Worm (Caenorhabditis elegans) whole organism, early embryonic: ENCODE measurements around the gene znf-593.

Source experiments
- B0310.2 ChIP-seq: sonication (generic microtip); optimal IDR thresholded peaks from 2 replicates; lab custom pipeline; 2016; ENCODE audit warnings: mild to moderate bottlenecking, missing genetic modification characterization, missing compliant biosample characterization
- F13C5.2 ChIP-seq: sonication (generic microtip); optimal IDR thresholded peaks from 2 replicates; lab custom pipeline; 2017; ENCODE audit warnings: mild to moderate bottlenecking, missing genetic modification characterization, inconsistent platforms, missing compliant biosample characterization
- aly-1 ChIP-seq: sonication (generic microtip); optimal IDR thresholded peaks from 2 replicates; lab custom pipeline; 2016; ENCODE audit warnings: missing genetic modification characterization, missing compliant biosample characterization
- ama-1 ChIP-seq: fragments of 150-350 bp; optimal IDR thresholded peaks from 2 replicates; lab custom pipeline; 2014
- ceh-13 ChIP-seq: fragments of 200-800 bp; sonication (Bioruptor generic); optimal IDR thresholded peaks from 2 replicates; lab custom pipeline; 2018; ENCODE audit warnings: mild to moderate bottlenecking, missing genetic modification characterization, missing compliant biosample characterization
- ceh-36 ChIP-seq: sonication (generic microtip); optimal IDR thresholded peaks from 2 replicates; lab custom pipeline; 2016; ENCODE audit warnings: missing genetic modification characterization, inconsistent platforms, missing compliant biosample characterization
- ets-7 ChIP-seq: sonication (generic microtip); optimal IDR thresholded peaks from 2 replicates; lab custom pipeline; 2016; ENCODE audit warnings: missing genotype, missing genetic modification characterization, missing compliant biosample characterization
- flt-1 ChIP-seq: fragments of 200-800 bp; sonication (Bioruptor generic); IDR thresholded peaks from 2 replicates; pipeline ENCODE4 v1.3.6; 2022; ENCODE audit warnings: missing genetic modification characterization, missing compliant biosample characterization
- hmbx-1 ChIP-seq: sonication (generic microtip); optimal IDR thresholded peaks from 2 replicates; lab custom pipeline; 2016; ENCODE audit warnings: mild to moderate bottlenecking, missing genetic modification characterization, missing compliant biosample characterization
- hmg-4 ChIP-seq: fragments of 200-800 bp; sonication (Bioruptor generic); optimal IDR thresholded peaks from 2 replicates; lab custom pipeline; 2018; ENCODE audit warnings: mild to moderate bottlenecking, missing genetic modification characterization, missing compliant biosample characterization
- hnd-1 ChIP-seq: sonication (generic microtip); optimal IDR thresholded peaks from 2 replicates; lab custom pipeline; 2016; ENCODE audit warnings: missing genetic modification characterization, missing compliant biosample characterization
- pes-1 ChIP-seq: fragments of 200-800 bp; sonication (Bioruptor generic); IDR thresholded peaks from 2 replicates; pipeline ENCODE4 v1.3.6; 2022; ENCODE audit warnings: missing genetic modification reagents, missing genetic modification characterization, missing compliant biosample characterization
- scrt-1 ChIP-seq: fragments of 200-800 bp; sonication (Bioruptor generic); IDR thresholded peaks from 2 replicates; pipeline ENCODE4 v1.3.6; 2022; ENCODE audit warnings: missing genetic modification characterization, missing compliant biosample characterization
- sea-1 ChIP-seq: fragments of 200-800 bp; sonication (Bioruptor generic); conservative IDR thresholded peaks from 2 replicates; pipeline ENCODE4 v1.3.6; 2022; ENCODE audit warnings: missing genetic modification characterization, missing compliant biosample characterization
- tbx-11 ChIP-seq: fragments of 200-800 bp; sonication (Bioruptor generic); IDR thresholded peaks from 2 replicates; pipeline ENCODE4 v1.3.6; 2022; ENCODE audit warnings: missing genetic modification characterization, missing compliant biosample characterization
- tbx-37 ChIP-seq: fragments of 200-800 bp; sonication (Bioruptor generic); conservative IDR thresholded peaks from 2 replicates; pipeline ENCODE4 v1.3.6; 2022; ENCODE audit warnings: missing genetic modification reagents, missing genetic modification characterization, missing compliant biosample characterization
- tra-4 ChIP-seq: sonication (generic microtip); optimal IDR thresholded peaks from 2 replicates; lab custom pipeline; 2017; ENCODE audit warnings: missing genetic modification characterization, missing compliant biosample characterization

znf-593 gene

DNA sequence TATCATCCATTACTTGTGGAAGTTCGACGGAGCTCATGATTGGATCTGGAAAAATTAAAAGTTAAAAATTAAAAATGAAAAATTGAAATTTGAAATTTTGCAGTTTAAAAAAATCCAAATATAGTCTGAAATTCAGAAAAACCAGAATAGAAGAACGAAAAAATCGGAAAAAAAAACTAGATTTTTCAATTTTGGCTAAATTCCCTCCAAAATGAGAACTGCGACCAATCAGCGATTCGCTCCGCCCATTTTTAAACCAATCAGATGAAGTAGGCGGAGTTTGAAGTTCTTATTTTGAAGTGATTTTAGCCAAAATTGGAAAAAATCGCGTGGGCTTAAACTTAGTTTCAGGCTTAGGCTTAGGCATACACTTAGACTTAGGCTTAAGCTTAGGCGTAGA, 28.5 kb upstream of the znf-593 start, which contains the start of gene Y56A3A.7:
Gene Y56A3A.7, minus strand, starts transcription at position 47 of the 400 bp plus-strand sequence.
- no peak for TF ChIP-seq flt-1 (GFP tag; lab: Robert Waterston, UW)
- TF ChIP-seq ama-1 (lab: Kevin White, UChicago): no peak
- no peak for TF ChIP-seq ets-7
- no peak for TF ChIP-seq sea-1
- no peak for TF ChIP-seq tbx-37
- no peak for TF ChIP-seq B0310.2
- no peak for TF ChIP-seq hnd-1 (tag; lab: Kevin White, UChicago)
- no peak for TF ChIP-seq ceh-13 (GFP tag; lab: Kevin White, UChicago)

DNA sequence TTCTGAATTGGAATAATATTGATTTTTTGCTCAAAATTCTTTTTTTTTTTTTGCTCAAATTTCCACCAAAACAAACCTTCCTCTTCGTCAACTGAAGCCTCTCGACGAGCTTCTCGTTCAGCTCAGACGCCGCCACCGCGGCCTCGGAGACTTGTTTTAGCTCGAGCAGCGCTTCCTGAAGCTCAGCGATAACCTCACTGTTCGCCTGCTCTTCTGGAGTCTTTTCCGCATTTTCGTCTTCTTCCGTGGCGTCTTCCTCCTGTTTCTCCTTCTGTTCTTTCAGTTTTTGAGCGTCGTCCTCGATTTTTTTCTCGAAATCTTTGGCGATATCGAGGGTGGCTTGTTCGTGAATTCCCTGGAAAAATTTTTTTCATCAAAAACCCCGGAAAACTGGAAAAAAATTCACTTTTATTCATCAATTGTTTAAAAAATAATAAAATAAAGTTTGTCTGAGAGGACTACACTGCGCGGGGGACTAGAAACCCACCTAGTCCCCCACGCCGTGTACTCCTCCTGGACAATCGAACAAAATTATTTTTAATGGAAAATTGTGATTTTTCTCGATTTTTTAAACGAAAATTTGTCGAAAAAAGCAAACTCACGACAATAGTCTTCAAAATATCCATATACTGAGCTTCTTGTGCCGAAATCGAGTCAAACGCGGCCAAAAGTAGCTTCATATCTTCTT, 27.7 kb upstream of the znf-593 start:
- no peak for TF ChIP-seq ceh-13 (GFP tag; lab: Kevin White, UChicago)
- TF ChIP-seq ceh-36 (tag; lab: Kevin White, UChicago): no peak
- peak; percentile 87 for TF ChIP-seq tbx-37
- peak; percentile 2 for TF ChIP-seq tra-4
- no peak for TF ChIP-seq hnd-1 (tag; lab: Kevin White, UChicago)
- no peak for TF ChIP-seq ama-1 (lab: Kevin White, UChicago)
- peak; percentile 35 for TF ChIP-seq B0310.2
- TF ChIP-seq hmg-4 (GFP tag; lab: Kevin White, UChicago): no peak
- peak; percentile 44 for TF ChIP-seq ets-7
- no peak for TF ChIP-seq F13C5.2 (tag; lab: Kevin White, UChicago)
- 0 out of 2 replicates have a peak, but pooled peaks have one; percentile 28 for TF ChIP-seq tbx-11 (GFP tag; lab: Robert Waterston, UW)
- TF ChIP-seq scrt-1: no peak
- peak; percentile 64; the same call in 1 of the 2 replicates for TF ChIP-seq sea-1
- TF ChIP-seq hmbx-1 (tag; lab: Kevin White, UChicago): peak; percentile 12
- peak; percentile 53; the same call in 1 of the 2 replicates for TF ChIP-seq flt-1 (GFP tag; lab: Robert Waterston, UW)
- no peak for TF ChIP-seq aly-1 (tag; lab: Kevin White, UChicago)
- TF ChIP-seq pes-1 (GFP tag; lab: Robert Waterston, UW): peak; percentile 80

DNA sequence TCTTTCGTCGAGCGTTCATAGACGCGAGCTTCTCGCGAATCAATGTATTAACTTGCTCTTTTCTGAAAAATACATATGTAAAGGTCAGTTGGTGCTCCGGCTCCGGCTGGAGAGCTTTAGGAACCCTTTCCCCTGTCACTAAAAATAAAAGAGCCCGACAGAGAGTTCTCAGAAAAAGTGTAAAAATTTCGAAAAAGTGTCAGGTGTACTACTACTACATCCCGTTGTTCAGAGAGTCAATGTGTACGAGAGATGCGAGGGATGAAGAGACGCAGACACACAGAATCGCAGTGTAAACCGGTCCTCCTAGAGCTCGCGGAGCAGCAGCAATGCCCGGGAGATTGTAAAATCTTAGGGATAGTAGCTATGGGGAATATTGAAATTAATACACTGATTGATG, 24.1 kb upstream of the znf-593 start:
- no peak for TF ChIP-seq ceh-13 (GFP tag; lab: Kevin White, UChicago)

DNA sequence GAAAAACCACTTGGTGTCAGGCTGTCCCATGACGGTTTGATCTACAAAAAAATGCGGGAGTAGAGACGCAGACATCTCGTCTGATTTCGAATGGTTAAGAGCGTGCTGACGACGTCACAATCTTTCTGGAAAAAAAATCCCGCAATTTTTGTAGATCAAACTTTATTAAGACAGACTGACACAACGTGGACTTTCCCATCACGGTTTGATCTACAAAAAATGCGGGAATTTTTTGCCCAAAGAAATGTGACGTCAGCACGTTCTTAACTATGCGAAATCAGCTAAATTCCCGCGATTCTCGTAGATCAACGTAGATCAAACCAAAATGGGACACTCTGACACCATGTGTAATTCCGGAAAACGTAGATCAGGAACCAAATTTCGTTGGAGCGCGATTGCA, 20.0 kb upstream of the znf-593 start:
- TF ChIP-seq tbx-37: no peak
- TF ChIP-seq hnd-1 (tag; lab: Kevin White, UChicago): no peak
- TF ChIP-seq tra-4: no peak
- TF ChIP-seq ama-1 (lab: Kevin White, UChicago): no peak
- no peak for TF ChIP-seq hmg-4 (GFP tag; lab: Kevin White, UChicago)
- TF ChIP-seq tbx-11 (GFP tag; lab: Robert Waterston, UW): no peak
- TF ChIP-seq B0310.2: no peak
- TF ChIP-seq scrt-1: no peak

DNA sequence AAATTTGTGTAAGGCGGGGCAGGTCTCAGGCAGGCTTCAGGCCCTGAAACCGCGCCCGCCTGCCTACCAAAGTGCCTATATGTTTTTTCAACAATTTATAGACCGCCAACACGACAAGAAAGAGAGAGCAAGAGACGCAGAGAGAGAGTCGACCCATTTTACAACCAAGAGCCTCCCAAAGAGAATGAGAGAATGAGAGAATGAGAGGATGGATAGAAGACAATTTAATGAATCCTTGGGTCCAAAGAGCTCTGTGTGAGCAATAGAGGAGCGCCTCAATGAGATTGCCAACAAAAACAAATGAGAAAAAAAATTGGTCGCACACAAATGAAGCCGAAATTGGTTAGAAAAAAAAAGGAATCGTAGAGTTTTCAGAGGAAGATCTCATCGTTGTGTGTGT, 19.4 kb upstream of the znf-593 start:
- no peak for TF ChIP-seq ceh-13 (GFP tag; lab: Kevin White, UChicago)
- TF ChIP-seq tra-4: no peak
- no peak for TF ChIP-seq F13C5.2 (tag; lab: Kevin White, UChicago)
- no peak for TF ChIP-seq ama-1 (lab: Kevin White, UChicago)
- TF ChIP-seq ets-7: no peak
- no peak for TF ChIP-seq pes-1 (GFP tag; lab: Robert Waterston, UW)

DNA sequence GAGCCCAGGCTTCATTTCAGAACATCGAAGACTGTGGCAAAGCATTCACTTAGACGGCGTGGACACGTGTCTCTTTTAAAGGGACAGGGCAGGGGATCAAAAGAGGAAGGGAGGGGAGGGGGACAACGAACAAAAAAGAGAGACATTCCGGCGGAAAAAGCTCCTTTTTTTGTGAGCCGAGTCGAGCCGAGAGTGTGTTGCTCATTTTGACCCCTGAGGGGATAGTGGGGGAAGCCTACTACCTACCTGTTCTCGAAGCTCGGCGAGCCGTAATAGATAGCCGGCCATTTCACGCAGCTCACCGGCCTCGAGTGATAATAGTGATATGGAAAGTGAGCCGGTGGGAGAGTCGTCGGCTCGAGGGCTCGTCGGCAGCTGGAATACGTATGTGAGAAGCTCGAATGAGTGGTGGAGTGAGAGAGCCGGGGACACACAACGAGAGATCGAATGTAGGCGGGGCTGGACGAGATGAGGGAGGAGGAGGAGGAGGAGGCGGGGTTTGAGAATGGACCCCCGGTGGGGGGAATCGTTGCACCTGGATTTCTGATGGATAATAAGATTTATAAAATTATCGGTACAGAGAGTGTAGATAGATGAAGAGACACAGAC, 18.3 kb upstream of the znf-593 start:
- TF ChIP-seq hmg-4 (GFP tag; lab: Kevin White, UChicago): peak; percentile 8
- TF ChIP-seq F13C5.2 (tag; lab: Kevin White, UChicago): no peak
- no peak for TF ChIP-seq hmbx-1 (tag; lab: Kevin White, UChicago)
- no peak for TF ChIP-seq ama-1 (lab: Kevin White, UChicago)

DNA sequence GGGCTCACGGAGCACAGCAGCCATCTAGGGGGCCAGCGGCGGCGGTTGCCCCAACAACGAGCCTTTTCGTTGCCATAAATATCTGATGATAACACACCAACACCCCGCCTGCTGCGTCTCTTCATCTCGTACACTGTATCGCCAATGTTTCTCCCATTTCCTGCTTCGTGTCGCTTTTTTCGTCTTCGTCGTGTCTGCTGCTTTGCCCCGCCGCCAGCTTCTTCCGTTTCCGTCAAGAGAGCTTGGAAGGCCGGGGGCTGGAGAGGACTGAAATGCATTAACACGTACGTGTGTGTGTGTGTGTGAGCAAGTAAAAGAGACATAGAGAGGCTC, 17.4 kb upstream of the znf-593 start:
- TF ChIP-seq scrt-1: peak; percentile 43; the same call in 1 of the 2 replicates
- no peak for TF ChIP-seq tra-4
- TF ChIP-seq hmg-4 (GFP tag; lab: Kevin White, UChicago): peak; percentile 27
- TF ChIP-seq tbx-11 (GFP tag; lab: Robert Waterston, UW): no peak
- TF ChIP-seq aly-1 (tag; lab: Kevin White, UChicago): no peak
- TF ChIP-seq F13C5.2 (tag; lab: Kevin White, UChicago): no peak
- TF ChIP-seq ceh-36 (tag; lab: Kevin White, UChicago): no peak
- TF ChIP-seq ama-1 (lab: Kevin White, UChicago): no peak
- TF ChIP-seq flt-1 (GFP tag; lab: Robert Waterston, UW): no peak

DNA sequence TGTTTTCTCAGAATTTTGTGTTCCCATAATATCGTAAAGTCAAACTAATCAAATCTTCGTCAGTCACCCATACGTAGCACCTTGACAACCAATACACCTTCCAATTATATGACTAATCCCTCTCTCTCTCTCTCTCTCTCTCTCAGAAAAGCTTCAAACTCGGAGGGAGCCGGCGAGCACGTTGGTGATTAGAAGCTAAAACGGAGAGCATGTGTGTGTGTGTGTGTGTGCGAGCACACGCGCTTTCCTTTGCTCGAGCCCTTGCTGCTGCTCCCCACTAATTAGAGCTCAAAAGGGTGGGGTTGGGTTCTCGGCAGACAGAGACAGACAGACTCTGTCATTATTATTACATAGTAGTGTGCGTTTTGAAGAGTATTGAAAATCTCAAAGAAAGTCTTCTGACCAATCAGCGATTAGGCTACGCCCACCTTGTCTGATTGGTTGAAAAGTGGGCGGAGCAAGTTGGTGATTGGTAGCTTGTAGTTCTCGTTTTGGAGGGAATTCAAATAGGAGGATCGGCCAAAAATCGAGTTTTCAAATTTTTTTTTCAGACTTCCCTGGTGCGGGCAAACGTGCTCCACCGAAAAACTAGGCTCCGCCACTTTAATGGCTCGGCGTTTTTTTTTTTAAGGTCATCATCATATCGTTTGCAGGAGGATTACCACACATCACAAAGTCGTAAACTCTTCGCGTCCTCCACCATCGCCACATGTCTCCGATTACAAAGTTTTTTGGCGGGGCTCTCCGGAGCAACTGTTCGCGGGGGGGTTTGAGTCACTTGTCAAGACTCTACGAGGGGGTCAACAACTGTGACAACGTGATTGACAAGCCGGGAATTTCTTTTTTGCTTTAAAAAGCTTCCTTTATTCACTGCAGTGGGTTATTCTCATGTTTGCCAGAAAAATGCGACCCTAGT, 16.8 kb upstream of the znf-593 start:
- TF ChIP-seq aly-1 (tag; lab: Kevin White, UChicago) (peak; percentile 12), ceh-13 (GFP tag; lab: Kevin White, UChicago) (no peak), ets-7 (no peak), flt-1 (GFP tag; lab: Robert Waterston, UW) (no peak), tbx-37 (no peak)
